Fruit fly (Drosophila melanogaster): ENCODE data around the gene TFAM.
A peak's percentile ranks its signal among the peaks of the same experiment; 100 is the strongest.

Gene TFAM

dm6 chr3R:20550632-20551486, 26.0 kb downstream of the TFAM start:
- TF ChIP-seq CG3032 (tag; optimal IDR thresholded peaks at IDR 0.05) (no peak), fkh (GFP tag; optimal IDR thresholded peaks at IDR 0.05) (peak; percentile 99), pdm3 (GFP tag; optimal IDR thresholded peaks at IDR 0.05) (no peak), Eip93F (GFP tag; optimal IDR thresholded peaks at IDR 0.05) (no peak), Sox14 (GFP tag; optimal IDR thresholded peaks at IDR 0.05) (peak; percentile 16), vri (GFP tag; optimal IDR thresholded peaks at IDR 0.05) (peak; percentile 79), CG11762 (GFP tag; optimal IDR thresholded peaks at IDR 0.05; ENCODE audit: insufficient read depth) (peak; percentile 24), CG9139 (GFP tag; optimal IDR thresholded peaks at IDR 0.05) (peak; percentile 67), Lpt (GFP tag; optimal IDR thresholded peaks at IDR 0.05) (peak; percentile 44), CG6163 (GFP tag; IDR thresholded peaks at IDR 0.05) (peak; percentile 45; the same call in 2 of the 3 replicates), CG6808 (GFP tag; optimal IDR thresholded peaks at IDR 0.05) (peak; percentile 43), CG16779 (tag; optimal IDR thresholded peaks at IDR 0.05) (peak; percentile 62), Blimp-1 (GFP tag; optimal IDR thresholded peaks at IDR 0.05) (no peak), cyc (GFP tag; optimal IDR thresholded peaks at IDR 0.05) (no peak), topi (GFP tag; optimal IDR thresholded peaks at IDR 0.05) (peak; percentile 39), Met (GFP tag; optimal IDR thresholded peaks at IDR 0.05) (peak; percentile 6), dsx (GFP tag; optimal IDR thresholded peaks at IDR 0.05; ENCODE audit: poor library complexity, severe bottlenecking) (peak; percentile 51), CG11294 (GFP tag; IDR thresholded peaks at IDR 0.05) (no peak; the same call in 1 of the 2 replicates), spab (GFP tag; optimal IDR thresholded peaks at IDR 0.05) (peak; percentile 25), CG7368 (GFP tag; optimal IDR thresholded peaks at IDR 0.05) (peak; percentile 21), CG8119 (GFP tag; IDR thresholded peaks at IDR 0.05) (peak; percentile 51; the same call in 2 of the 3 replicates), Eip78C (GFP tag) (peak; percentile 78), net (GFP tag; optimal IDR thresholded peaks at IDR 0.05) (peak; percentile 43), Sox102F (GFP tag; optimal IDR thresholded peaks at IDR 0.05) (peak; percentile 48), Ets21C (GFP tag; optimal IDR thresholded peaks at IDR 0.05) (no peak), svp (GFP tag) (peak; percentile 73), eg (GFP tag; IDR thresholded peaks at IDR 0.05) (peak; percentile 68), Ets96B (tag; optimal IDR thresholded peaks at IDR 0.05) (peak; percentile 28), fd85E (GFP tag; optimal IDR thresholded peaks at IDR 0.05) (no peak), dac (GFP tag; optimal IDR thresholded peaks at IDR 0.05) (no peak), ss (GFP tag; optimal IDR thresholded peaks at IDR 0.05) (peak; percentile 38 to 64), Hr38 (GFP tag; optimal IDR thresholded peaks at IDR 0.05) (no peak), CG15336 (GFP tag; IDR thresholded peaks at IDR 0.05) (peak; percentile 52; the same call in 1 of the 2 replicates), CG6276 (GFP tag; optimal IDR thresholded peaks at IDR 0.05) (peak; percentile 59), CG3919 (GFP tag; optimal IDR thresholded peaks at IDR 0.05) (peak; percentile 13), OdsH (GFP tag; optimal IDR thresholded peaks at IDR 0.05) (peak; percentile 10), esn (GFP tag; optimal IDR thresholded peaks at IDR 0.05) (peak; percentile 35), Smox (GFP tag; optimal IDR thresholded peaks at IDR 0.05) (no peak), CG6854 (GFP tag; optimal IDR thresholded peaks at IDR 0.05) (peak; percentile 38), achi (GFP tag; optimal IDR thresholded peaks at IDR 0.05) (peak; percentile 16), CG32006 (GFP tag; optimal IDR thresholded peaks at IDR 0.05) (no peak), CG6792 (GFP tag; optimal IDR thresholded peaks at IDR 0.05) (no peak)

Data from whole organism, prepupa.